Fruit fly (Drosophila melanogaster) whole organism, prepupa: ENCODE measurements around the gene Mct1.

ENCODE experiments used
- Blimp-1 ChIP-seq: fragments of 200-800 bp; sonication (Bioruptor generic); optimal IDR thresholded peaks from 3 replicates; lab custom pipeline; 2017; ENCODE audit warnings: missing biosample characterization, missing genetic modification characterization, mild to moderate bottlenecking, moderate library complexity, missing genetic modification reagents
- CG10669 ChIP-seq: fragments of 200-800 bp; sonication (Bioruptor generic); optimal IDR thresholded peaks from 3 replicates; lab custom pipeline; 2018; ENCODE audit warnings: missing biosample characterization, mild to moderate bottlenecking, missing genetic modification characterization, moderate library complexity
- CG11762 ChIP-seq: fragments of 200-800 bp; sonication (Bioruptor generic); optimal IDR thresholded peaks from 3 replicates; lab custom pipeline; 2016; ENCODE audit warnings: missing biosample characterization, missing genetic modification characterization; ENCODE audit not compliant: insufficient read depth
- CG16779 ChIP-seq: fragments of 200-800 bp; sonication (Bioruptor generic); optimal IDR thresholded peaks from 3 replicates; lab custom pipeline; 2017; ENCODE audit warnings: missing biosample characterization, mild to moderate bottlenecking, missing genetic modification characterization
- CG3919 ChIP-seq: fragments of 200-800 bp; sonication (Bioruptor generic); optimal IDR thresholded peaks from 3 replicates; lab custom pipeline; 2016; ENCODE audit warnings: missing biosample characterization, missing genetic modification characterization
- CG6163 ChIP-seq: fragments of 200-800 bp; sonication (Bioruptor generic); IDR thresholded peaks from 3 replicates; pipeline ENCODE4 v1.3.6; 2022; ENCODE audit warnings: missing biosample characterization, missing genetic modification characterization
- CG6276 ChIP-seq: fragments of 200-800 bp; sonication (Bioruptor generic); optimal IDR thresholded peaks from 2 replicates; lab custom pipeline; 2017; ENCODE audit warnings: missing biosample characterization, mild to moderate bottlenecking, missing genetic modification characterization
- CG6808 ChIP-seq: fragments of 200-800 bp; sonication (Bioruptor generic); optimal IDR thresholded peaks from 3 replicates; lab custom pipeline; 2017; ENCODE audit warnings: missing biosample characterization, missing genetic modification characterization, mild to moderate bottlenecking, moderate library complexity, missing genetic modification reagents
- CG8119 ChIP-seq: fragments of 200-800 bp; sonication (Bioruptor generic); IDR thresholded peaks from 3 replicates; pipeline ENCODE4 v1.3.6; 2022; ENCODE audit warnings: missing biosample characterization, missing genetic modification characterization
- CG8319 ChIP-seq: fragments of 200-800 bp; sonication (Bioruptor generic); optimal IDR thresholded peaks from 3 replicates; lab custom pipeline; 2016; ENCODE audit warnings: missing biosample characterization, missing genetic modification characterization
- Eip75B ChIP-seq: fragments of 200-800 bp; sonication (Bioruptor generic); optimal IDR thresholded peaks from 3 replicates; lab custom pipeline; 2016; ENCODE audit warnings: missing biosample characterization, missing genetic modification characterization
- Ets21C ChIP-seq: fragments of 200-800 bp; sonication (Bioruptor generic); optimal IDR thresholded peaks from 3 replicates; lab custom pipeline; 2016; ENCODE audit warnings: missing biosample characterization, missing genetic modification characterization
- Ets96B ChIP-seq: fragments of 200-800 bp; optimal IDR thresholded peaks from 2 replicates; lab custom pipeline; 2019; ENCODE audit warnings: missing biosample characterization, mild to moderate bottlenecking, missing genetic modification characterization, moderate library complexity
- Gug ChIP-seq: fragments of 200-800 bp; sonication (Bioruptor generic); IDR thresholded peaks from 2 replicates; pipeline ENCODE4 v1.3.6; 2022; ENCODE audit warnings: missing biosample characterization, missing genetic modification characterization
- Hr39 ChIP-seq: fragments of 200-800 bp; sonication (Bioruptor generic); optimal IDR thresholded peaks from 2 replicates; lab custom pipeline; 2016; ENCODE audit warnings: missing biosample characterization, missing genetic modification characterization
- Hr4 ChIP-seq: fragments of 200-800 bp; sonication (Bioruptor generic); optimal IDR thresholded peaks from 3 replicates; lab custom pipeline; 2016; ENCODE audit warnings: missing biosample characterization, missing genetic modification characterization
- Lpt ChIP-seq: fragments of 200-800 bp; sonication (Bioruptor generic); optimal IDR thresholded peaks from 3 replicates; lab custom pipeline; 2016; ENCODE audit warnings: missing biosample characterization, missing genetic modification characterization
- OdsH ChIP-seq: fragments of 200-800 bp; sonication (Bioruptor generic); optimal IDR thresholded peaks from 3 replicates; lab custom pipeline; 2016; ENCODE audit warnings: missing biosample characterization, missing genetic modification characterization
- Smox ChIP-seq: fragments of 200-800 bp; sonication (Bioruptor generic); optimal IDR thresholded peaks from 3 replicates; lab custom pipeline; 2016; ENCODE audit warnings: missing biosample characterization, missing genetic modification characterization
- Sox102F ChIP-seq: fragments of 200-800 bp; sonication (Bioruptor generic); optimal IDR thresholded peaks from 2 replicates; lab custom pipeline; 2016; ENCODE audit warnings: missing biosample characterization, mild to moderate bottlenecking, missing genetic modification characterization
- Sox14 ChIP-seq: fragments of 200-800 bp; sonication (Bioruptor generic); optimal IDR thresholded peaks from 3 replicates; lab custom pipeline; 2016; ENCODE audit warnings: missing biosample characterization, missing genetic modification characterization
- achi ChIP-seq: fragments of 200-800 bp; sonication (Bioruptor generic); optimal IDR thresholded peaks from 3 replicates; lab custom pipeline; 2016; ENCODE audit warnings: missing biosample characterization, missing genetic modification characterization
- acj6 ChIP-seq: fragments of 200-800 bp; sonication (Bioruptor generic); optimal IDR thresholded peaks from 3 replicates; lab custom pipeline; 2016; ENCODE audit warnings: missing biosample characterization, missing genetic modification characterization
- fkh ChIP-seq: fragments of 200-800 bp; sonication (Bioruptor generic); optimal IDR thresholded peaks from 3 replicates; lab custom pipeline; 2017; ENCODE audit warnings: missing biosample characterization, mild to moderate bottlenecking, missing genetic modification characterization, moderate library complexity
- salr ChIP-seq, 2 experiments: fragments of 200-800 bp; sonication (Bioruptor generic); optimal IDR thresholded peaks; 3 replicates each; lab custom pipeline; 2016 to 2018; ENCODE audit warnings: missing biosample characterization in 2 of 2, missing genetic modification characterization in 2 of 2, mild to moderate bottlenecking in 1 of 2
- ss ChIP-seq, 2 experiments: fragments of 200-800 bp; sonication (Bioruptor generic); optimal IDR thresholded peaks; 2 replicates in 1 of 2; 3 replicates in 1 of 2; lab custom pipeline; 2017 to 2018; ENCODE audit warnings: mild to moderate bottlenecking in 2 of 2, missing biosample characterization in 2 of 2, missing genetic modification characterization in 2 of 2, moderate library complexity in 1 of 2
- svp ChIP-seq: fragments of 200-800 bp; sonication (Bioruptor generic); peaks from one replicate; lab custom pipeline; 2016; ENCODE audit warnings: missing biosample characterization, missing genetic modification characterization
- vri ChIP-seq: fragments of 200-800 bp; sonication (Bioruptor generic); optimal IDR thresholded peaks from 3 replicates; lab custom pipeline; 2016; ENCODE audit warnings: missing biosample characterization, mild to moderate bottlenecking, missing genetic modification characterization

The Mct1 gene

DNA sequence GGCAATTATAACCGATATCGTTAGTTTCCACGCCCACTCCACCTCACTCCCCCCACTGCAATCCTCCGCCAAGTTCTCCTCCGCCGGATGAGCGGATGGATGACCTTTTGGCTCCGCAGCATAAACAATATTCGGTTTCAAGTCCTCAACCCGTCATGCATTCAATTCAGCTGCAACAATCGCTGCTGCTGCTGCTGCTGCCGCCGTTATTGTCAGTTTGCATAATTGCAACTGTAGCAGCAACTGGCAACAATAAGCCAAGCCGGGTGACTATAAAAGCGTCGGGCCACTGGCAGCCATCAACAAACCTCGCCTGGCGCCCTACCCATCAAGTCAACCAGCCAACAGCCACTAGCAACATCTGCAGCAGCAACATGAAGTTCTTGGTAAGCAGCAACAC, 2.4 kb upstream of the Mct1 start, which contains the start of gene CG17777:
CG17777 (plus strand) TSS at position 301 of the 400 bp plus-strand sequence.
- TF ChIP-seq CG6276 (GFP tag; lab: Kevin White, UChicago) (no peak), achi (GFP tag; lab: Kevin White, UChicago) (no peak), CG6808 (GFP tag; lab: Kevin White, UChicago) (no peak), Blimp-1 (GFP tag; lab: Kevin White, UChicago) (no peak), CG8319 (no peak), salr (GFP tag; optimal IDR thresholded peaks at IDR 0.05; lab: Kevin White, UChicago) (no peak), CG3919 (GFP tag; lab: Kevin White, UChicago) (no peak), Eip75B (GFP tag; lab: Kevin White, UChicago) (no peak), OdsH (GFP tag; lab: Kevin White, UChicago) (no peak)

DNA sequence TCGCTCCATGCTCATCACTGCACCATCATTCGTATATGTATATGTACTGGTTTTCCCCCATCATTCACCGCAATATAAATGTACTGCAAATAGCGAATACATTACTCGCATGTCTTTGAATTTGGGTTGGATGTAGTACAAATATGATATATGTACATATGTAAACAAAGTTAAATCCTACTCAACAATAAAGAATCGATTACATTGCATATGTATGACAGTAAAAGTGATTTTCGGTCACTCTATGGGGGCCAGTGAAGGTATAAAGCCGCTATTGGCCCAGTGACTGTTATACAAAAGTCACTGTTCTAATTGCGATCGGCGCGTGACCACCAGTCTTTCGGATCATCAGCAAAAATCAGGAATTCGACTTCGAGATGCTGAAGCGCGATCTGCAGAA, 1.5 kb upstream of the Mct1 start, which contains the start of gene CG3457:
CG3457 (plus strand) TSS at position 301 of the 400 bp plus-strand sequence.
- TF ChIP-seq CG6276 (GFP tag; lab: Kevin White, UChicago), result no peak
- TF ChIP-seq OdsH (GFP tag; lab: Kevin White, UChicago), result no peak
- no peak for TF ChIP-seq CG10669
- no peak for TF ChIP-seq Smox
- TF ChIP-seq CG16779, result no peak
- TF ChIP-seq Hr39 (GFP tag; lab: Kevin White, UChicago), result no peak
- TF ChIP-seq CG6163, result no peak
- TF ChIP-seq CG11762 (GFP tag; lab: Kevin White, UChicago), result no peak
- no peak for TF ChIP-seq Ets96B (tag; lab: Kevin White, UChicago)
- TF ChIP-seq CG8119 (GFP tag; lab: Robert Waterston, UW), result no peak
- no peak for TF ChIP-seq Ets21C (GFP tag; lab: Kevin White, UChicago)
- no peak for TF ChIP-seq salr (GFP tag; optimal IDR thresholded peaks at IDR 0.05; lab: Kevin White, UChicago)
- TF ChIP-seq Hr4 (GFP tag; lab: Kevin White, UChicago), result no peak

DNA sequence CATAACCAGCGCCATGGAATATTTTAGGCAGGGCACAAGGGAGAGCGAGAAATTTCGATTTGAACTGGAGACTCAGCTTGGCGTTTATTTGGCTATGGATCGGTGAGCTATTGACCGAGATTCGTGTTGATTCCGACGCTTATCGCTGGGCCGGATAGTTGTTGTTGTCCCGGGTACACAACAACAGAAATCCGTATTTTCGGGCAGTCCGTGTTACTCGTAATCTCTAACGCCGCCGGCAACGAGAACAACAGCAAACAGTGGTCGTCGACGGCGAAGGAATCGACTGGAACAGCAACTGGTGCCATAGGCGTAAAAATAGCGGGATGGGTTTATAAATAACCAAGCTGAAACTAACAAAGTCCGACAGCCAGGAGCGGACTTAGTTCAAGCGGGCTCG, 2.9 kb downstream of the Mct1 start:
- TF ChIP-seq ss (GFP tag; optimal IDR thresholded peaks at IDR 0.05; lab: Kevin White, UChicago), result no peak
- TF ChIP-seq acj6 (GFP tag; lab: Kevin White, UChicago), result no peak
- TF ChIP-seq fkh (GFP tag; lab: Kevin White, UChicago), result peak; percentile 49
- peak; percentile 81 for TF ChIP-seq svp (GFP tag; lab: Kevin White, UChicago)

DNA sequence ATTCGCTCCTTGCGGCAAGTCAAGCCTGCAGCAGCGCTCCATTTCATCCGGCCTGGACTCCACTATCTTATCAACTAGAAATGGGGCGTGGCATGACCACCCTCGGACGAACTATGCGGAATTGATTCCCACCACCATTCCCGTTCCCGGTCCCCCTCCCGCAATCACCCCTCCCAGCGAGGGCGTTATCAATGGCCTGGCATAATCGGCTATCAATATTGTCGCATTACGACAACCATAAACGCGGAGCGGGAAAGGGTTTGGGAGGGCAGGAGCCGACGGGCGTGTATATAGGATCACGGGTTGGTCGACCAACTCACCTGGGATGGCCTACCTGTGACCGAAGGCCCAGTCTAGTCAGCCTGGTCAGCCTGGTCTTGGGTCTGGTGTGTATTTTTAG, 4.2 kb downstream of the Mct1 start:
- TF ChIP-seq CG11762 (GFP tag; lab: Kevin White, UChicago) (no peak), Gug (GFP tag; lab: Robert Waterston, UW) (no peak), Lpt (GFP tag; lab: Kevin White, UChicago) (no peak), vri (GFP tag; lab: Kevin White, UChicago) (peak; percentile 82), salr (GFP tag; optimal IDR thresholded peaks at IDR 0.05; lab: Kevin White, UChicago) (no peak), svp (GFP tag; lab: Kevin White, UChicago) (peak; percentile 58), ss (GFP tag; optimal IDR thresholded peaks at IDR 0.05; lab: Kevin White, UChicago) (no peak), Eip75B (GFP tag; lab: Kevin White, UChicago) (no peak), Sox14 (GFP tag; lab: Kevin White, UChicago) (no peak), Sox102F (GFP tag; lab: Kevin White, UChicago) (no peak)

DNA sequence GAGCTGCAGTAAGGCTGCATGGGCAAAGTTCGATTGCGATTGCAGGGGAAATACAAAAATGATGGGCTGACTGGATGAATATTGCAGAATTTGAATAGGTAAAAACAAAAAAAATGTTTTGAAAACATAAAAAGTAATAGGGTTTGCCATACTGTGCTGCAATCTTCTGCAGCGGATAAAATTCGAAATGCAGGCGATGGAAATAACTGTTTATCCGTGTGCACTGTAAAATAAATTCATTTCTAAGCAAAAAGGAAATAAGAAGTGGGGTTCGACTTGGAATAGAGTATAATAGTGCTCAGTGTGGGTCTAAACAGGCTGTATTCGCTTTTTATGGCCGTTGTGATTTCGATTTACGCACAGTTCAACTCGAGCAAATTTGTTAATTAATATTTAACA, 4.8 kb downstream of the Mct1 start, which contains the start of gene CG14053:
CG14053 (minus strand) TSS at position 101 of the 399 bp plus-strand sequence.
- no peak for TF ChIP-seq ss (GFP tag; optimal IDR thresholded peaks at IDR 0.05; lab: Kevin White, UChicago)
